Worm (Caenorhabditis elegans) whole organism, young adult: ENCODE measurements around the gene F58A4.2.

Experiments
- B0019.2 ChIP-seq: fragments of 200-800 bp; sonication (Bioruptor generic); conservative IDR thresholded peaks from 2 replicates; pipeline ENCODE4 v1.3.6; 2022; ENCODE audit warnings: missing genetic modification reagents, missing genetic modification characterization, missing compliant biosample characterization
- B0261.1 ChIP-seq: sonication (generic microtip); optimal IDR thresholded peaks from 2 replicates; lab custom pipeline; 2016; ENCODE audit warnings: mild to moderate bottlenecking, missing genetic modification characterization, moderate library complexity, missing compliant biosample characterization
- C17E4.6 ChIP-seq: fragments of 200-800 bp; sonication (Bioruptor generic); IDR thresholded peaks from 2 replicates; pipeline ENCODE4 v1.3.6; 2022; ENCODE audit warnings: missing genetic modification reagents, missing genetic modification characterization, missing compliant biosample characterization
- F10E7.11 ChIP-seq: sonication (generic microtip); optimal IDR thresholded peaks from 2 replicates; lab custom pipeline; 2017; ENCODE audit warnings: mild to moderate bottlenecking, missing genetic modification characterization, moderate library complexity, missing compliant biosample characterization
- F23B12.7 ChIP-seq: sonication (generic microtip); optimal IDR thresholded peaks from 2 replicates; lab custom pipeline; 2017; ENCODE audit warnings: missing genetic modification characterization, mild to moderate bottlenecking, missing compliant biosample characterization, antibody characterized with exemption, moderate library complexity; ENCODE audit not compliant: insufficient read depth
- F37B4.10 ChIP-seq: fragments of 200-800 bp; sonication (Bioruptor generic); IDR thresholded peaks from 2 replicates; pipeline ENCODE4 v1.3.6; 2022; ENCODE audit warnings: missing genetic modification characterization, missing compliant biosample characterization
- F57C9.4 ChIP-seq: sonication (generic microtip); optimal IDR thresholded peaks from 2 replicates; lab custom pipeline; 2017; ENCODE audit warnings: mild to moderate bottlenecking, missing genetic modification characterization, missing compliant biosample characterization
- K12H6.12 ChIP-seq: fragments of 200-800 bp; sonication (Bioruptor generic); optimal IDR thresholded peaks from 2 replicates; lab custom pipeline; 2018; ENCODE audit warnings: mild to moderate bottlenecking, missing genetic modification characterization, missing compliant biosample characterization
- Y53G8AR.9 ChIP-seq: fragments of 200-800 bp; sonication (Bioruptor generic); conservative IDR thresholded peaks from 2 replicates; pipeline ENCODE4 v1.3.6; 2022; ENCODE audit warnings: missing genetic modification reagents, missing genetic modification characterization, missing compliant biosample characterization
- Y67H2A.10 ChIP-seq: fragments of 200-800 bp; sonication (Bioruptor generic); conservative IDR thresholded peaks from 2 replicates; pipeline ENCODE4 v1.3.6; 2022; ENCODE audit warnings: missing genetic modification reagents, missing genetic modification characterization, missing compliant biosample characterization
- Y95B8A.8 ChIP-seq: fragments of 200-800 bp; sonication (Bioruptor generic); IDR thresholded peaks from 2 replicates; pipeline ENCODE4 v1.3.6; 2022; ENCODE audit warnings: missing genetic modification reagents, missing genetic modification characterization, missing compliant biosample characterization
- aptf-2 ChIP-seq: fragments of 200-800 bp; sonication (Bioruptor generic); conservative IDR thresholded peaks from 2 replicates; pipeline ENCODE4 v1.3.6; 2022; ENCODE audit warnings: missing genetic modification reagents, missing genetic modification characterization, missing compliant biosample characterization
- athp-1 ChIP-seq: sonication (generic microtip); optimal IDR thresholded peaks from 2 replicates; lab custom pipeline; 2017; ENCODE audit warnings: mild to moderate bottlenecking, missing genetic modification characterization, missing compliant biosample characterization
- attf-3 ChIP-seq: fragments of 200-800 bp; sonication (Bioruptor generic); conservative IDR thresholded peaks from 2 replicates; pipeline ENCODE4 v1.3.6; 2022; ENCODE audit warnings: missing genetic modification reagents, missing genetic modification characterization, missing compliant biosample characterization
- cebp-1 ChIP-seq, 2 experiments: fragments of 200-800 bp in 1 of 2; sonication (Bioruptor generic) in 1 of 2; sonication (generic microtip) in 1 of 2; IDR thresholded peaks in 1 of 2; optimal IDR thresholded peaks in 1 of 2; 2 replicates each; pipeline versions ENCODE4 v1.3.6 to Lab custom; 2017 to 2022; ENCODE audit warnings: missing compliant biosample characterization in 2 of 2, missing genetic modification characterization in 2 of 2, mild to moderate bottlenecking in 1 of 2, missing genetic modification reagents in 1 of 2, moderate library complexity in 1 of 2
- cebp-2 ChIP-seq: fragments of 200-800 bp; sonication (Bioruptor generic); IDR thresholded peaks from 2 replicates; pipeline ENCODE4 v1.3.6; 2022; ENCODE audit warnings: missing genetic modification characterization, missing compliant biosample characterization
- ceh-58 ChIP-seq: fragments of 200-800 bp; sonication (Bioruptor generic); IDR thresholded peaks from 2 replicates; pipeline ENCODE4 v1.3.6; 2022; ENCODE audit warnings: missing genetic modification characterization, missing compliant biosample characterization
- ceh-79 ChIP-seq: sonication (generic microtip); optimal IDR thresholded peaks from 2 replicates; lab custom pipeline; 2017; ENCODE audit warnings: mild to moderate bottlenecking, missing genetic modification characterization, missing compliant biosample characterization
- chd-7 ChIP-seq: sonication (generic microtip); optimal IDR thresholded peaks from 2 replicates; lab custom pipeline; 2016; ENCODE audit warnings: mild to moderate bottlenecking, missing genetic modification characterization, moderate library complexity, missing compliant biosample characterization
- die-1 ChIP-seq: sonication (generic microtip); optimal IDR thresholded peaks from 2 replicates; lab custom pipeline; 2016; ENCODE audit warnings: missing genotype, mild to moderate bottlenecking, missing genetic modification characterization, missing compliant biosample characterization
- efl-1 ChIP-seq: fragments of 150-350 bp; optimal IDR thresholded peaks from 2 replicates; lab custom pipeline; 2014; ENCODE audit warnings: missing biosample characterization, missing genetic modification reagents, missing genetic modification characterization
- egl-44 ChIP-seq: fragments of 200-800 bp; sonication (Bioruptor generic); IDR thresholded peaks from 2 replicates; pipeline ENCODE4 v1.3.6; 2022; ENCODE audit warnings: missing genetic modification reagents, missing genetic modification characterization, missing compliant biosample characterization
- ekl-4 ChIP-seq: fragments of 200-800 bp; sonication (Bioruptor generic); IDR thresholded peaks from 2 replicates; pipeline ENCODE4 v1.3.6; 2022; ENCODE audit warnings: missing genetic modification reagents, missing genetic modification characterization, missing compliant biosample characterization
- gei-17 ChIP-seq: fragments of 200-800 bp; sonication (Bioruptor generic); optimal IDR thresholded peaks from 2 replicates; lab custom pipeline; 2018; ENCODE audit warnings: mild to moderate bottlenecking, missing genetic modification characterization, missing compliant biosample characterization
- hlh-12 ChIP-seq: sonication (generic microtip); optimal IDR thresholded peaks from 2 replicates; lab custom pipeline; 2016; ENCODE audit warnings: missing genetic modification characterization, missing compliant biosample characterization
- hlh-26 ChIP-seq: fragments of 200-800 bp; sonication (Bioruptor generic); conservative IDR thresholded peaks from 2 replicates; pipeline ENCODE4 v1.3.6; 2022; ENCODE audit warnings: missing genetic modification reagents, missing genetic modification characterization, missing compliant biosample characterization
- hrde-1 ChIP-seq: sonication (generic microtip); optimal IDR thresholded peaks from 2 replicates; lab custom pipeline; 2016; ENCODE audit warnings: missing genetic modification characterization, mild to moderate bottlenecking, missing compliant biosample characterization, moderate library complexity, missing genotype, missing genetic modification reagents, borderline replicate concordance
- lag-1 ChIP-seq: fragments of 200-800 bp; sonication (Bioruptor generic); IDR thresholded peaks from 2 replicates; pipeline ENCODE4 v1.3.6; 2022; ENCODE audit warnings: missing genetic modification reagents, missing genetic modification characterization, missing compliant biosample characterization
- let-607 ChIP-seq, 2 experiments: fragments of 200-800 bp in 1 of 2; sonication (Bioruptor generic) in 1 of 2; sonication (generic microtip) in 1 of 2; optimal IDR thresholded peaks; 2 replicates each; lab custom pipeline; 2016 to 2018; ENCODE audit warnings: mild to moderate bottlenecking in 2 of 2, missing compliant biosample characterization in 2 of 2, missing genetic modification characterization in 2 of 2, moderate library complexity in 2 of 2, missing genotype in 1 of 2
- lin-35 ChIP-seq, 3 experiments: fragments of 150-350 bp in 2 of 3; sonication (generic microtip) in 1 of 3; optimal IDR thresholded peaks; 2 replicates each; lab custom pipeline; 2014 to 2018; ENCODE audit warnings: missing biosample characterization in 3 of 3, missing genetic modification characterization in 3 of 3, missing genetic modification reagents in 3 of 3
- lin-40 ChIP-seq: sonication (generic microtip); optimal IDR thresholded peaks from 2 replicates; lab custom pipeline; 2016; ENCODE audit warnings: missing genetic modification characterization, mild to moderate bottlenecking, missing compliant biosample characterization, missing genotype, missing genetic modification reagents
- lin-54 ChIP-seq: fragments of 200-800 bp; sonication (Bioruptor generic); optimal IDR thresholded peaks from 2 replicates; lab custom pipeline; 2018; ENCODE audit warnings: mild to moderate bottlenecking, missing genetic modification characterization, missing compliant biosample characterization
- madf-10 ChIP-seq: sonication (generic microtip); optimal IDR thresholded peaks from 2 replicates; lab custom pipeline; 2016; ENCODE audit warnings: mild to moderate bottlenecking, missing genetic modification characterization, missing compliant biosample characterization
- madf-3 ChIP-seq: fragments of 200-800 bp; sonication (Bioruptor generic); IDR thresholded peaks from 2 replicates; pipeline ENCODE4 v1.3.6; 2022; ENCODE audit warnings: missing genetic modification reagents, missing genetic modification characterization, missing compliant biosample characterization
- mxl-1 ChIP-seq: sonication (generic microtip); optimal IDR thresholded peaks from 2 replicates; lab custom pipeline; 2016; ENCODE audit warnings: missing genetic modification characterization, missing compliant biosample characterization
- nfya-2 ChIP-seq: fragments of 200-800 bp; sonication (Bioruptor generic); IDR thresholded peaks from 2 replicates; pipeline ENCODE4 v1.3.6; 2022; ENCODE audit warnings: missing genetic modification reagents, missing genetic modification characterization, missing compliant biosample characterization
- rcor-1 ChIP-seq: fragments of 200-800 bp; sonication (Bioruptor generic); IDR thresholded peaks from 2 replicates; pipeline ENCODE4 v1.3.6; 2022; ENCODE audit warnings: missing genetic modification reagents, missing genetic modification characterization, missing compliant biosample characterization
- rec-8 ChIP-seq, 2 experiments: sonication (generic microtip); optimal IDR thresholded peaks; 2 replicates each; lab custom pipeline; 2016; ENCODE audit warnings: mild to moderate bottlenecking in 2 of 2, missing genetic modification characterization in 2 of 2, missing genetic modification reagents in 2 of 2, missing genotype in 2 of 2, missing biosample characterization in 1 of 2, missing compliant biosample characterization in 1 of 2, moderate library complexity in 1 of 2
- repo-1 ChIP-seq: sonication (generic microtip); optimal IDR thresholded peaks from 2 replicates; lab custom pipeline; 2017; ENCODE audit warnings: mild to moderate bottlenecking, missing genetic modification characterization, missing compliant biosample characterization
- snpc-3.4 ChIP-seq: sonication (generic microtip); optimal IDR thresholded peaks from 2 replicates; lab custom pipeline; 2017; ENCODE audit warnings: missing genetic modification characterization, mild to moderate bottlenecking, missing compliant biosample characterization, antibody characterized with exemption, moderate library complexity, missing genotype, missing genetic modification reagents
- tlf-1 ChIP-seq: fragments of 200-800 bp; sonication (Bioruptor generic); optimal IDR thresholded peaks from 2 replicates; lab custom pipeline; 2018; ENCODE audit warnings: mild to moderate bottlenecking, missing genetic modification characterization, missing compliant biosample characterization
- xnd-1 ChIP-seq: sonication (generic microtip); optimal IDR thresholded peaks from 2 replicates; lab custom pipeline; 2016; ENCODE audit warnings: missing genotype, missing genetic modification reagents, missing genetic modification characterization, missing compliant biosample characterization
- zfh-2 ChIP-seq: fragments of 200-800 bp; sonication (Bioruptor generic); conservative IDR thresholded peaks from 2 replicates; pipeline ENCODE4 v1.3.6; 2022; ENCODE audit warnings: missing genetic modification reagents, missing genetic modification characterization, missing compliant biosample characterization
- ztf-18 ChIP-seq: sonication (generic microtip); optimal IDR thresholded peaks from 2 replicates; lab custom pipeline; 2016; ENCODE audit warnings: missing genotype, mild to moderate bottlenecking, missing genetic modification characterization, missing compliant biosample characterization
- ztf-25 ChIP-seq: fragments of 200-800 bp; sonication (Bioruptor generic); IDR thresholded peaks from 2 replicates; pipeline ENCODE4 v1.3.6; 2022; ENCODE audit warnings: missing genetic modification reagents, missing genetic modification characterization, missing compliant biosample characterization
- ztf-26 ChIP-seq: sonication (generic microtip); optimal IDR thresholded peaks from 2 replicates; lab custom pipeline; 2017; ENCODE audit warnings: missing genetic modification characterization, missing compliant biosample characterization
- ztf-6 ChIP-seq: fragments of 200-800 bp; sonication (Bioruptor generic); IDR thresholded peaks from 2 replicates; pipeline ENCODE4 v1.3.6; 2022; ENCODE audit warnings: missing genetic modification reagents, missing genetic modification characterization, missing compliant biosample characterization

Gene F58A4.2

ce11 chrIII:9629855-9630254 is 29.3 kb upstream of the F58A4.2 start, which contains the start of gene rpac-19:
Gene rpac-19 (minus strand): TSS chrIII:9629885.
- TF ChIP-seq nfya-2 (GFP tag; lab: Robert Waterston, UW) (no peak), F23B12.7 (tag; lab: Kevin White, UChicago) (peak; percentile 53), rec-8 (tag; optimal IDR thresholded peaks at IDR 0.05; lab: Kevin White, UChicago) (peak in 1 of 2 experiments; percentile 57), lin-35 (GFP tag; optimal IDR thresholded peaks at IDR 0.05; lab: Kevin White, UChicago) (peak in 2 of 3 experiments; percentile 23 to 79), lag-1 (no peak), ztf-25 (GFP tag; lab: Robert Waterston, UW) (0 out of 2 replicates have a peak, but pooled peaks have one; percentile 56), ztf-18 (peak; percentile 75), F37B4.10 (GFP tag; lab: Robert Waterston, UW) (no peak), Y53G8AR.9 (GFP tag; lab: Robert Waterston, UW) (peak; percentile 82; the same call in 1 of the 2 replicates), xnd-1 (tag; lab: Kevin White, UChicago) (peak; percentile 58), B0019.2 (no peak), attf-3 (GFP tag; lab: Robert Waterston, UW) (no peak; the same call in 1 of the 2 replicates), F57C9.4 (tag; lab: Kevin White, UChicago) (peak; percentile 2), cebp-1 (GFP tag; IDR thresholded peaks at IDR 0.05; lab: Robert Waterston, UW) (0 out of 2 replicates have a peak, but pooled peaks have one; percentile 51), cebp-1 (tag; optimal IDR thresholded peaks at IDR 0.05; lab: Kevin White, UChicago) (peak; percentile 83), let-607 (tag; optimal IDR thresholded peaks at IDR 0.05; lab: Kevin White, UChicago) (peak; percentile 32 to 78), ekl-4 (peak; percentile 82), cebp-2 (GFP tag; lab: Robert Waterston, UW) (no peak), chd-7 (peak; percentile 61), ceh-58 (GFP tag; lab: Robert Waterston, UW) (no peak), ceh-79 (tag; lab: Kevin White, UChicago) (peak; percentile 85), snpc-3.4 (tag; lab: Kevin White, UChicago) (peak; percentile 50), hlh-26 (GFP tag; lab: Robert Waterston, UW) (no peak), K12H6.12 (peak; percentile 25), lin-40 (tag; lab: Kevin White, UChicago) (peak; percentile 58), lin-54 (GFP tag; lab: Kevin White, UChicago) (peak; percentile 80), repo-1 (peak; percentile 89), Y95B8A.8 (GFP tag; lab: Robert Waterston, UW) (peak; percentile 90), athp-1 (tag; lab: Kevin White, UChicago) (peak; percentile 83), ztf-6 (GFP tag; lab: Robert Waterston, UW) (no peak), mxl-1 (tag; lab: Kevin White, UChicago) (peak; percentile 31), aptf-2 (0 out of 2 replicates have a peak, but pooled peaks have one; percentile 31), egl-44 (GFP tag; lab: Robert Waterston, UW) (peak; percentile 83), madf-10 (peak; percentile 80), F10E7.11 (tag; lab: Kevin White, UChicago) (peak; percentile 89), hlh-12 (no peak), efl-1 (peak; percentile 42), Y67H2A.10 (GFP tag; lab: Robert Waterston, UW) (peak; percentile 35; the same call in 1 of the 2 replicates), rcor-1 (GFP tag; lab: Robert Waterston, UW) (peak; percentile 53; the same call in 1 of the 2 replicates), hrde-1 (tag; lab: Kevin White, UChicago) (peak; percentile 79), B0261.1 (tag; lab: Kevin White, UChicago) (no peak), die-1 (tag; lab: Kevin White, UChicago) (peak; percentile 28), tlf-1 (GFP tag; lab: Kevin White, UChicago) (peak; percentile 86), zfh-2 (GFP tag; lab: Robert Waterston, UW) (no peak), gei-17 (peak; percentile 37), C17E4.6 (GFP tag; lab: Robert Waterston, UW) (peak; percentile 48; the same call in 1 of the 2 replicates), ztf-26 (tag; lab: Kevin White, UChicago) (peak; percentile 76), madf-3 (GFP tag; lab: Robert Waterston, UW) (peak; percentile 73; the same call in 1 of the 2 replicates)
